Fruit fly (Drosophila melanogaster): ENCODE measurements around the gene knk.

Gene knk

DNA sequence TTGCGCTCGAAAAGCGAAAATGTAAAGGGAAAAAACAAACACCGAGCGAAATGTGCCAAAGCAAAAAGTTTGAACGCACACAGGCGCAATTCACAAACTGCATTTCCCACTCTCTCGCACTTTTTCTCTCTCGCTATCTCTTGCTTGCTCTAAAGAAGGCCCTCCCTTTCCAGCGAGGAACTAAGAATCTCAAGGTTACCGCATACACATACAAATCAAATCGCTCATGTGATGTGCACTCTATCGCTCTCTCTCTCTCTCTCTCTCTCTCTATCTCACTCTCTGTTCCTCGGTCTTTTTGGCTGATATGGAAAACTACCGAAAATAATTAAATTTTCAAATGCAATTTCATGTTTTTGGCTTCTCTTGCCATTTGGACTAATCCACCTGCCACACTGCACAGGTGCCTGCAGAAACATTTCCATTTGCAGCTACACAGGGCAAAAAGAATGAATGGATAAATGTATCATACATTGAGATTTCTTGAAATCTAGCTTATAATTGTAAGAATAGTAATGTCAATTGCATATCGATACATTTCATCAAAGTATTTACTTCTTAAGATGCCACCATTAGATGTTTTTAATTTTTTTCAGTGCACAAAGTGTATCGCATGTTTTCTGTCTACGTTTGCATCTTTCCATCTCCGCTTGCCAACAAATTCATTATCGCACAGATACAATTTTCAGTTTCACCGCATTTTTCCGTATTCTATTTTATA, 46.0 kb downstream of the knk start (continued):
- peak; percentile 41 for TF ChIP-seq mam (GFP tag; optimal IDR thresholded peaks at IDR 0.05)
- no peak for TF ChIP-seq scrt (GFP tag; optimal IDR thresholded peaks at IDR 0.05)
- no peak for TF ChIP-seq CG10959 (GFP tag; IDR thresholded peaks at IDR 0.05)
- 0 out of 3 replicates have a peak, but pooled peaks have one; percentile 29 for TF ChIP-seq Mrtf (GFP tag; IDR thresholded peaks at IDR 0.05)
- no peak for TF ChIP-seq insv (GFP tag; optimal IDR thresholded peaks at IDR 0.05)
- TF ChIP-seq gce (GFP tag; IDR thresholded peaks at IDR 0.05), result 0 out of 3 replicates have a peak, but pooled peaks have one; percentile 11
- 0 out of 2 replicates have a peak, but pooled peaks have one; percentile 8 for TF ChIP-seq CG14441 (GFP tag; IDR thresholded peaks at IDR 0.05)
- TF ChIP-seq chif (GFP tag; optimal IDR thresholded peaks at IDR 0.05), result peak; percentile 10 to 58
- TF ChIP-seq toy (GFP tag; IDR thresholded peaks at IDR 0.05), result no peak
- TF ChIP-seq az2 (GFP tag; optimal IDR thresholded peaks at IDR 0.05), result no peak
- TF ChIP-seq prd (optimal IDR thresholded peaks at IDR 0.05), result no peak
- TF ChIP-seq prd (GFP tag; IDR thresholded peaks at IDR 0.05), result peak; percentile 64
- TF ChIP-seq Blimp-1 (GFP tag; optimal IDR thresholded peaks at IDR 0.05), result peak; percentile 49
- no peak for TF ChIP-seq sr (GFP tag; IDR thresholded peaks at IDR 0.05)
- TF ChIP-seq bsh (GFP tag; optimal IDR thresholded peaks at IDR 0.05), result peak in 1 of 2 experiments; percentile 50
- TF ChIP-seq cad (GFP tag; optimal IDR thresholded peaks at IDR 0.05), result no peak
- TF ChIP-seq CG6689 (GFP tag; IDR thresholded peaks at IDR 0.05), result peak; percentile 44; the same call in 1 of the 2 replicates
- no peak for TF ChIP-seq Vsx1 (GFP tag; optimal IDR thresholded peaks at IDR 0.05)
- TF ChIP-seq pum (GFP tag; optimal IDR thresholded peaks at IDR 0.05), result peak; percentile 10
- peak; percentile 3 for TF ChIP-seq Neu2 (GFP tag; optimal IDR thresholded peaks at IDR 0.05; ENCODE audit: borderline replicate concordance)
- TF ChIP-seq maf-S (GFP tag; optimal IDR thresholded peaks at IDR 0.05), result no peak
- 0 out of 2 replicates have a peak, but pooled peaks have one; percentile 30 for TF ChIP-seq Xrp1 (GFP tag; IDR thresholded peaks at IDR 0.05)
- no peak for TF ChIP-seq CG11247 (GFP tag; IDR thresholded peaks at IDR 0.05)
- no peak for TF ChIP-seq Asciz (GFP tag; optimal IDR thresholded peaks at IDR 0.05)
- no peak for TF ChIP-seq CG6765 (GFP tag; optimal IDR thresholded peaks at IDR 0.05)
- TF ChIP-seq CG34422 (GFP tag; IDR thresholded peaks at IDR 0.05), result peak; percentile 61; the same call in 2 of the 3 replicates
- no peak for TF ChIP-seq CG7372 (GFP tag; IDR thresholded peaks at IDR 0.05)
- no peak for TF ChIP-seq gsb (GFP tag; IDR thresholded peaks at IDR 0.05)
- no peak for TF ChIP-seq lola (GFP tag; optimal IDR thresholded peaks at IDR 0.05)
- no peak for TF ChIP-seq onecut (GFP tag; IDR thresholded peaks at IDR 0.05)
- peak; percentile 33 for TF ChIP-seq Camta (GFP tag; optimal IDR thresholded peaks at IDR 0.05)
- 0 out of 2 replicates have a peak, but pooled peaks have one; percentile 6 for TF ChIP-seq CG43689 (GFP tag; IDR thresholded peaks at IDR 0.05)
- peak; percentile 6 for TF ChIP-seq Abd-B (GFP tag; optimal IDR thresholded peaks at IDR 0.05)
- peak; percentile 35 for TF ChIP-seq CG9727 (GFP tag; optimal IDR thresholded peaks at IDR 0.05)
- TF ChIP-seq sob (GFP tag; IDR thresholded peaks at IDR 0.05), result 0 out of 2 replicates have a peak, but pooled peaks have one; percentile 26
- TF ChIP-seq CG7987 (GFP tag; optimal IDR thresholded peaks at IDR 0.05), result no peak
- TF ChIP-seq Sry-δ (GFP tag; optimal IDR thresholded peaks at IDR 0.05), result peak; percentile 1
- TF ChIP-seq tx (GFP tag; optimal IDR thresholded peaks at IDR 0.05), result peak; percentile 8
- peak; percentile 86 for TF ChIP-seq sens (GFP tag)
- TF ChIP-seq CG9609 (GFP tag; optimal IDR thresholded peaks at IDR 0.05), result peak; percentile 6
- TF ChIP-seq Drgx (GFP tag; IDR thresholded peaks at IDR 0.05), result peak; percentile 86
- no peak for TF ChIP-seq CHES-1-like (GFP tag; optimal IDR thresholded peaks at IDR 0.05)
- no peak for TF ChIP-seq CG3281 (GFP tag; optimal IDR thresholded peaks at IDR 0.05)
- no peak for TF ChIP-seq ERR (GFP tag; optimal IDR thresholded peaks at IDR 0.05)
- TF ChIP-seq CG1832 (GFP tag; optimal IDR thresholded peaks at IDR 0.05), result peak; percentile 58
- TF ChIP-seq abd-A (tag; optimal IDR thresholded peaks at IDR 0.05), result no peak
- no peak for TF ChIP-seq CG32772 (GFP tag; IDR thresholded peaks at IDR 0.05)
- peak; percentile 40 for TF ChIP-seq Oli (tag; optimal IDR thresholded peaks at IDR 0.05)
- no peak for TF ChIP-seq amos (GFP tag; IDR thresholded peaks at IDR 0.05; ENCODE audit: partially characterized antibody)
- no peak for TF ChIP-seq CG15011 (GFP tag; optimal IDR thresholded peaks at IDR 0.05)

Data from whole organism, embryonic.